Worm (Caenorhabditis elegans) whole organism, young adult: ENCODE measurements around the gene idpp-11.

ENCODE experiments used
- C06A6.2 ChIP-seq: fragments of 200-800 bp; sonication (Bioruptor generic); conservative IDR thresholded peaks from 2 replicates; pipeline ENCODE4 v1.3.6; 2022; ENCODE audit warnings: missing genetic modification characterization, missing compliant biosample characterization
- D2030.7 ChIP-seq: fragments of 200-800 bp; sonication (Bioruptor generic); IDR thresholded peaks from 2 replicates; pipeline ENCODE4 v1.3.6; 2022; ENCODE audit warnings: missing genetic modification reagents, missing genetic modification characterization, missing compliant biosample characterization
- F10E7.11 ChIP-seq: sonication (generic microtip); optimal IDR thresholded peaks from 2 replicates; lab custom pipeline; 2017; ENCODE audit warnings: mild to moderate bottlenecking, missing genetic modification characterization, moderate library complexity, missing compliant biosample characterization
- F22D6.2 ChIP-seq: sonication (generic microtip); optimal IDR thresholded peaks from 2 replicates; lab custom pipeline; 2016; ENCODE audit warnings: mild to moderate bottlenecking, missing genetic modification characterization, missing compliant biosample characterization
- Y56A3A.18 ChIP-seq: fragments of 200-800 bp; sonication (Bioruptor generic); IDR thresholded peaks from 2 replicates; pipeline ENCODE4 v1.3.6; 2022; ENCODE audit warnings: missing genetic modification reagents, missing genetic modification characterization, missing compliant biosample characterization
- Y67H2A.10 ChIP-seq: fragments of 200-800 bp; sonication (Bioruptor generic); conservative IDR thresholded peaks from 2 replicates; pipeline ENCODE4 v1.3.6; 2022; ENCODE audit warnings: missing genetic modification reagents, missing genetic modification characterization, missing compliant biosample characterization
- ZK185.1 ChIP-seq: sonication (generic microtip); optimal IDR thresholded peaks from 2 replicates; lab custom pipeline; 2016; ENCODE audit warnings: mild to moderate bottlenecking, missing genetic modification characterization, missing compliant biosample characterization; ENCODE audit not compliant: poor library complexity, severe bottlenecking
- attf-5 ChIP-seq: fragments of 200-800 bp; sonication (Bioruptor generic); optimal IDR thresholded peaks from 2 replicates; lab custom pipeline; 2018; ENCODE audit warnings: mild to moderate bottlenecking, missing genetic modification characterization, missing compliant biosample characterization
- bed-1 ChIP-seq: fragments of 200-800 bp; sonication (Bioruptor generic); IDR thresholded peaks from 2 replicates; pipeline ENCODE4 v1.3.6; 2022; ENCODE audit warnings: missing genetic modification reagents, missing genetic modification characterization, missing compliant biosample characterization
- ccch-3 ChIP-seq: fragments of 200-800 bp; sonication (Bioruptor generic); optimal IDR thresholded peaks from 2 replicates; lab custom pipeline; 2018; ENCODE audit warnings: mild to moderate bottlenecking, missing genetic modification characterization, missing compliant biosample characterization
- cebp-2 ChIP-seq: fragments of 200-800 bp; sonication (Bioruptor generic); IDR thresholded peaks from 2 replicates; pipeline ENCODE4 v1.3.6; 2022; ENCODE audit warnings: missing genetic modification characterization, missing compliant biosample characterization
- ceh-58 ChIP-seq: fragments of 200-800 bp; sonication (Bioruptor generic); IDR thresholded peaks from 2 replicates; pipeline ENCODE4 v1.3.6; 2022; ENCODE audit warnings: missing genetic modification characterization, missing compliant biosample characterization
- die-1 ChIP-seq: sonication (generic microtip); optimal IDR thresholded peaks from 2 replicates; lab custom pipeline; 2016; ENCODE audit warnings: missing genotype, mild to moderate bottlenecking, missing genetic modification characterization, missing compliant biosample characterization
- efl-1 ChIP-seq: fragments of 150-350 bp; optimal IDR thresholded peaks from 2 replicates; lab custom pipeline; 2014; ENCODE audit warnings: missing biosample characterization, missing genetic modification reagents, missing genetic modification characterization
- egrh-3 ChIP-seq: fragments of 200-800 bp; sonication (Bioruptor generic); IDR thresholded peaks from 2 replicates; pipeline ENCODE4 v1.3.6; 2022; ENCODE audit warnings: missing genetic modification reagents, missing genetic modification characterization, missing compliant biosample characterization
- ekl-4 ChIP-seq: fragments of 200-800 bp; sonication (Bioruptor generic); IDR thresholded peaks from 2 replicates; pipeline ENCODE4 v1.3.6; 2022; ENCODE audit warnings: missing genetic modification reagents, missing genetic modification characterization, missing compliant biosample characterization
- gei-17 ChIP-seq: fragments of 200-800 bp; sonication (Bioruptor generic); optimal IDR thresholded peaks from 2 replicates; lab custom pipeline; 2018; ENCODE audit warnings: mild to moderate bottlenecking, missing genetic modification characterization, missing compliant biosample characterization
- hlh-12 ChIP-seq: sonication (generic microtip); optimal IDR thresholded peaks from 2 replicates; lab custom pipeline; 2016; ENCODE audit warnings: missing genetic modification characterization, missing compliant biosample characterization
- hmg-1.2 ChIP-seq: fragments of 200-800 bp; sonication (Bioruptor generic); IDR thresholded peaks from 2 replicates; pipeline ENCODE4 v1.3.6; 2022; ENCODE audit warnings: missing genetic modification reagents, missing genetic modification characterization, missing compliant biosample characterization
- hmg-20 ChIP-seq: fragments of 200-800 bp; sonication (Bioruptor generic); IDR thresholded peaks from 2 replicates; pipeline ENCODE4 v1.3.6; 2022; ENCODE audit warnings: missing genetic modification reagents, missing genetic modification characterization, missing compliant biosample characterization
- hrde-1 ChIP-seq: sonication (generic microtip); optimal IDR thresholded peaks from 2 replicates; lab custom pipeline; 2016; ENCODE audit warnings: missing genetic modification characterization, mild to moderate bottlenecking, missing compliant biosample characterization, moderate library complexity, missing genotype, missing genetic modification reagents, borderline replicate concordance
- hsf-1 ChIP-seq: fragments of 200-800 bp; sonication (Bioruptor generic); IDR thresholded peaks from 2 replicates; pipeline ENCODE4 v1.3.6; 2022; ENCODE audit warnings: missing genetic modification reagents, missing genetic modification characterization, missing compliant biosample characterization
- lir-1 ChIP-seq: fragments of 200-800 bp; sonication (Bioruptor generic); conservative IDR thresholded peaks from 2 replicates; pipeline ENCODE4 v1.3.6; 2022; ENCODE audit warnings: missing genetic modification reagents, missing genetic modification characterization, missing compliant biosample characterization
- madf-10 ChIP-seq: sonication (generic microtip); optimal IDR thresholded peaks from 2 replicates; lab custom pipeline; 2016; ENCODE audit warnings: mild to moderate bottlenecking, missing genetic modification characterization, missing compliant biosample characterization
- madf-6 ChIP-seq: fragments of 200-800 bp; sonication (Bioruptor generic); IDR thresholded peaks from 2 replicates; pipeline ENCODE4 v1.3.6; 2022; ENCODE audit warnings: missing genetic modification reagents, missing genetic modification characterization, missing compliant biosample characterization
- mcd-1 ChIP-seq: fragments of 200-800 bp; sonication (Bioruptor generic); IDR thresholded peaks from 2 replicates; pipeline ENCODE4 v1.3.6; 2022; ENCODE audit warnings: missing genetic modification reagents, missing genetic modification characterization, missing compliant biosample characterization
- mes-4 ChIP-seq: sonication (generic microtip); optimal IDR thresholded peaks from 2 replicates; lab custom pipeline; 2016; ENCODE audit warnings: missing genotype, missing genetic modification characterization, missing compliant biosample characterization
- nfyb-1 ChIP-seq: fragments of 200-800 bp; sonication (Bioruptor generic); IDR thresholded peaks from 2 replicates; pipeline ENCODE4 v1.3.6; 2022; ENCODE audit warnings: missing genetic modification reagents, missing genetic modification characterization, missing compliant biosample characterization
- nhr-80 ChIP-seq: sonication (generic microtip); optimal IDR thresholded peaks from 2 replicates; lab custom pipeline; 2016; ENCODE audit warnings: missing genetic modification characterization, missing compliant biosample characterization
- pbrm-1 ChIP-seq: fragments of 200-800 bp; sonication (Bioruptor generic); IDR thresholded peaks from 2 replicates; pipeline ENCODE4 v1.3.6; 2022; ENCODE audit warnings: missing genetic modification reagents, missing genetic modification characterization, missing compliant biosample characterization
- pha-4 ChIP-seq: fragments of 150-350 bp; sonication (generic microtip); optimal IDR thresholded peaks from 2 replicates; lab custom pipeline; 2014; ENCODE audit warnings: missing biosample characterization, missing genetic modification reagents, missing genetic modification characterization
- repo-1 ChIP-seq: sonication (generic microtip); optimal IDR thresholded peaks from 2 replicates; lab custom pipeline; 2017; ENCODE audit warnings: mild to moderate bottlenecking, missing genetic modification characterization, missing compliant biosample characterization
- somi-1 ChIP-seq: fragments of 200-800 bp; sonication (Bioruptor generic); optimal IDR thresholded peaks from 2 replicates; lab custom pipeline; 2018; ENCODE audit warnings: mild to moderate bottlenecking, missing genetic modification characterization, missing compliant biosample characterization
- tlf-1 ChIP-seq: fragments of 200-800 bp; sonication (Bioruptor generic); optimal IDR thresholded peaks from 2 replicates; lab custom pipeline; 2018; ENCODE audit warnings: mild to moderate bottlenecking, missing genetic modification characterization, missing compliant biosample characterization
- ztf-25 ChIP-seq: fragments of 200-800 bp; sonication (Bioruptor generic); IDR thresholded peaks from 2 replicates; pipeline ENCODE4 v1.3.6; 2022; ENCODE audit warnings: missing genetic modification reagents, missing genetic modification characterization, missing compliant biosample characterization
- ztf-26 ChIP-seq: sonication (generic microtip); optimal IDR thresholded peaks from 2 replicates; lab custom pipeline; 2017; ENCODE audit warnings: missing genetic modification characterization, missing compliant biosample characterization
- ztf-28 ChIP-seq: fragments of 200-800 bp; sonication (Bioruptor generic); IDR thresholded peaks from 2 replicates; pipeline ENCODE4 v1.3.6; 2022; ENCODE audit warnings: missing genetic modification reagents, missing genetic modification characterization, missing compliant biosample characterization

idpp-11 gene

DNA sequence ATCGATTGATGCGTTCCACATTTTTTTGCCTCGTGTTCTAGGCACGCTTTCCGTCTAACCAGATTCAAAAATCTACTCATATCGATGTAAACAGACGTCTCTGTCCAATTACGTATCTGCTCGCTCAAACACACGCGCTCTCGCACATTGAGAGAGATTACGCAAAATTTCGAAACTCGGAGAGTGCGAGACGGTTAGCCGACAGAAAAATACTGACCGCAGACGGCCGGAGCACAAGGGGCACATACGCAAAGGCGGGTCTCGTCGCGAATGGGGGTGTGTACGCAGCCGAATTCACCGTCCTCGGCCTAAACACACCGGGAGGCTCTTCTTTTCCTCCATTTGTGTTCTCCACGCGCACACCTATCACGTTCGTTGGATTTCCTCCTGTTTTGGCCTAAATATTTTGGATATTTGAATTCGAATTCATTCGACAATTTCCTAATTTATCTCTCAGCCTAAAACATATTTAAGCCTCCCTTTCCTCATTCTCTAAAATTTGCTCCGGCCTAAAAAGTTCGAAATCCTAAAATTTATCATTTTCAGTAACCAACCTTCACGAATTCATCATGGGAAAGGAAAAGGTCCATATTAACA lies 19.1 kb upstream of the idpp-11 start, which contains the start of gene eef-1A.2 (continued):
- TF ChIP-seq nfyb-1 (peak; percentile 96), hmg-20 (GFP tag; lab: Robert Waterston, UW) (no peak), lir-1 (peak; percentile 88), ccch-3 (GFP tag; lab: Kevin White, UChicago) (no peak), pbrm-1 (GFP tag; lab: Robert Waterston, UW) (peak; percentile 88), pha-4 (tag; lab: Kevin White, UChicago) (peak; percentile 75), hrde-1 (tag; lab: Kevin White, UChicago) (no peak), hlh-12 (tag; lab: Kevin White, UChicago) (no peak), ztf-25 (GFP tag; lab: Robert Waterston, UW) (no peak), ceh-58 (GFP tag; lab: Robert Waterston, UW) (no peak), efl-1 (no peak), mes-4 (tag; lab: Kevin White, UChicago) (no peak), mcd-1 (GFP tag; lab: Robert Waterston, UW) (peak; percentile 80), cebp-2 (GFP tag; lab: Robert Waterston, UW) (peak; percentile 96), attf-5 (GFP tag; lab: Kevin White, UChicago) (peak; percentile 98), tlf-1 (GFP tag; lab: Kevin White, UChicago) (peak; percentile 82), ekl-4 (GFP tag; lab: Robert Waterston, UW) (peak; percentile 81), egrh-3 (GFP tag; lab: Robert Waterston, UW) (peak; percentile 72), somi-1 (GFP tag; lab: Kevin White, UChicago) (peak; percentile 83), ztf-26 (tag; lab: Kevin White, UChicago) (peak; percentile 92), die-1 (tag; lab: Kevin White, UChicago) (peak; percentile 58), gei-17 (GFP tag; lab: Kevin White, UChicago) (peak; percentile 83), Y56A3A.18 (GFP tag; lab: Robert Waterston, UW) (peak; percentile 17; the same call in 1 of the 2 replicates), F22D6.2 (tag; lab: Kevin White, UChicago) (peak; percentile 18), madf-10 (tag; lab: Kevin White, UChicago) (peak; percentile 66), Y67H2A.10 (GFP tag; lab: Robert Waterston, UW) (peak; percentile 80), bed-1 (no peak), D2030.7 (GFP tag; lab: Robert Waterston, UW) (no peak), repo-1 (peak; percentile 80), F10E7.11 (tag; lab: Kevin White, UChicago) (no peak), madf-6 (0 out of 2 replicates have a peak, but pooled peaks have one; percentile 18), ztf-28 (0 out of 2 replicates have a peak, but pooled peaks have one; percentile 46)

- TF ChIP-seq nhr-80 (tag; lab: Kevin White, UChicago): peak; percentile 42
- no peak for TF ChIP-seq D2030.7 (GFP tag; lab: Robert Waterston, UW)
- peak; percentile 20 for TF ChIP-seq attf-5 (GFP tag; lab: Kevin White, UChicago)
- no peak for TF ChIP-seq hsf-1 (GFP tag; lab: Robert Waterston, UW)
- TF ChIP-seq ZK185.1 (tag; lab: Kevin White, UChicago): peak; percentile 7
- peak; percentile 5; the same call in 1 of the 2 replicates for TF ChIP-seq hmg-1.2
- 0 out of 2 replicates have a peak, but pooled peaks have one; percentile 20 for TF ChIP-seq C06A6.2 (GFP tag; lab: Robert Waterston, UW)
Measured at ce11 chrX:7825707-7826106, 16.6 kb upstream of the idpp-11 start.
